Worm (Caenorhabditis elegans) whole organism, L1 larva: ENCODE measurements around the gene ZK1127.13.
A peak's percentile ranks its signal among the peaks of the same experiment; 100 is the strongest.

Experiments used
- C16A3.4 ChIP-seq: fragments of 150-350 bp; optimal IDR thresholded peaks from 2 replicates; lab custom pipeline; 2014; ENCODE audit warnings: missing biosample characterization, missing genetic modification characterization
- F16B12.6 ChIP-seq: fragments of 150-350 bp; optimal IDR thresholded peaks from 2 replicates; lab custom pipeline; 2014; ENCODE audit warnings: missing biosample characterization, missing genetic modification characterization
- aly-2 ChIP-seq: fragments of 150-350 bp; optimal IDR thresholded peaks from 2 replicates; lab custom pipeline; 2014; ENCODE audit warnings: missing biosample characterization, missing genetic modification characterization
- blmp-1 ChIP-seq: fragments of 150-350 bp; optimal IDR thresholded peaks from 2 replicates; lab custom pipeline; 2014; ENCODE audit warnings: missing biosample characterization, missing genetic modification characterization
- ceh-63 ChIP-seq: fragments of 200-800 bp; sonication (Bioruptor generic); optimal IDR thresholded peaks from 2 replicates; lab custom pipeline; 2018; ENCODE audit warnings: mild to moderate bottlenecking, missing genetic modification characterization, missing compliant biosample characterization
- ceh-8 ChIP-seq: fragments of 200-800 bp; sonication (Bioruptor generic); optimal IDR thresholded peaks from 2 replicates; lab custom pipeline; 2018; ENCODE audit warnings: mild to moderate bottlenecking, missing genetic modification characterization, moderate library complexity, missing compliant biosample characterization
- ceh-82 ChIP-seq, 3 experiments: fragments of 150-350 bp in 1 of 3; sonication (generic microtip) in 2 of 3; optimal IDR thresholded peaks; 2 replicates each; lab custom pipeline; 2014 to 2017; ENCODE audit warnings: missing biosample characterization in 3 of 3, missing genetic modification characterization in 3 of 3
- ceh-88 ChIP-seq: fragments of 200-800 bp; sonication (Bioruptor generic); IDR thresholded peaks from 2 replicates; pipeline ENCODE4 v1.3.6; 2022; ENCODE audit warnings: missing genetic modification characterization, missing compliant biosample characterization
- ces-1 ChIP-seq: fragments of 150-350 bp; optimal IDR thresholded peaks from 2 replicates; lab custom pipeline; 2014; ENCODE audit warnings: missing biosample characterization, missing genetic modification reagents, missing genetic modification characterization
- dpl-1 ChIP-seq, 3 experiments: fragments of 150-350 bp in 2 of 3; sonication (generic microtip) in 1 of 3; optimal IDR thresholded peaks; 2 replicates each; lab custom pipeline; 2014 to 2017; ENCODE audit warnings: missing biosample characterization in 3 of 3, missing genetic modification characterization in 3 of 3, missing genetic modification reagents in 3 of 3
- dsc-1 ChIP-seq: sonication (generic microtip); optimal IDR thresholded peaks from 2 replicates; lab custom pipeline; 2016; ENCODE audit warnings: mild to moderate bottlenecking, missing genetic modification characterization, missing compliant biosample characterization
- efl-1 ChIP-seq, 4 experiments: fragments of 150-350 bp; optimal IDR thresholded peaks in 3 of 4; peaks in 1 of 4; 1 replicate in 1 of 4; 2 replicates in 3 of 4; lab custom pipeline; 2014; ENCODE audit warnings: missing biosample characterization in 2 of 4, missing genetic modification characterization in 2 of 4, missing genetic modification reagents in 2 of 4
- efl-3 ChIP-seq: fragments of 200-800 bp; sonication (Bioruptor generic); optimal IDR thresholded peaks from 2 replicates; lab custom pipeline; 2018; ENCODE audit warnings: mild to moderate bottlenecking, missing genetic modification characterization, missing compliant biosample characterization
- elt-2 ChIP-seq: sonication (generic microtip); optimal IDR thresholded peaks from 2 replicates; lab custom pipeline; 2016; ENCODE audit warnings: missing genetic modification characterization, mild to moderate bottlenecking, inconsistent platforms, missing compliant biosample characterization, missing genetic modification reagents
- ets-5 ChIP-seq: fragments of 200-800 bp; sonication (Bioruptor generic); IDR thresholded peaks from 2 replicates; pipeline ENCODE4 v1.3.6; 2022; ENCODE audit warnings: missing genetic modification characterization, missing compliant biosample characterization
- fkh-10 ChIP-seq: sonication (generic microtip); optimal IDR thresholded peaks from 2 replicates; lab custom pipeline; 2017; ENCODE audit warnings: missing biosample characterization, missing genetic modification reagents, missing genetic modification characterization
- fos-1 ChIP-seq: fragments of 150-350 bp; optimal IDR thresholded peaks from 2 replicates; lab custom pipeline; 2014; ENCODE audit warnings: missing biosample characterization, missing genetic modification characterization
- irx-1 ChIP-seq: sonication (generic microtip); optimal IDR thresholded peaks from 2 replicates; lab custom pipeline; 2016; ENCODE audit warnings: missing genetic modification characterization, missing compliant biosample characterization
- isw-1 ChIP-seq: fragments of 200-800 bp; sonication (Bioruptor generic); IDR thresholded peaks from 2 replicates; pipeline ENCODE4 v1.3.6; 2022; ENCODE audit warnings: missing genetic modification characterization, missing compliant biosample characterization
- jun-1 ChIP-seq: fragments of 150-350 bp; optimal IDR thresholded peaks from 2 replicates; lab custom pipeline; 2014; ENCODE audit warnings: missing biosample characterization, missing genetic modification reagents, missing genetic modification characterization
- lin-13 ChIP-seq: fragments of 150-350 bp; optimal IDR thresholded peaks from 2 replicates; lab custom pipeline; 2014; ENCODE audit warnings: missing biosample characterization, missing genetic modification reagents, missing genetic modification characterization
- lin-15B ChIP-seq: fragments of 150-350 bp; sonication (generic microtip); optimal IDR thresholded peaks from 3 replicates; lab custom pipeline; 2014; ENCODE audit warnings: missing biosample characterization, missing genetic modification characterization
- lin-35 ChIP-seq, 2 experiments: fragments of 150-350 bp; optimal IDR thresholded peaks; 2 replicates each; lab custom pipeline; 2014; ENCODE audit warnings: missing biosample characterization in 2 of 2, missing genetic modification characterization in 2 of 2, missing genetic modification reagents in 2 of 2
- lsy-2 ChIP-seq, 2 experiments: fragments of 150-350 bp; optimal IDR thresholded peaks; 2 replicates each; lab custom pipeline; 2014; ENCODE audit warnings: missing biosample characterization in 2 of 2, missing genetic modification characterization in 2 of 2
- mef-2 ChIP-seq: fragments of 150-350 bp; optimal IDR thresholded peaks from 2 replicates; lab custom pipeline; 2014; ENCODE audit warnings: missing biosample characterization, missing genetic modification characterization
- mep-1 ChIP-seq: fragments of 150-350 bp; optimal IDR thresholded peaks from 2 replicates; lab custom pipeline; 2014; ENCODE audit warnings: missing biosample characterization, missing genetic modification characterization
- nhr-11 ChIP-seq: fragments of 150-350 bp; optimal IDR thresholded peaks from 2 replicates; lab custom pipeline; 2014; ENCODE audit warnings: missing biosample characterization, missing genetic modification characterization
- nhr-12 ChIP-seq: sonication (generic microtip); optimal IDR thresholded peaks from 2 replicates; lab custom pipeline; 2017; ENCODE audit warnings: missing biosample characterization, missing genetic modification characterization
- nhr-19 ChIP-seq: fragments of 200-800 bp; sonication (Bioruptor generic); conservative IDR thresholded peaks from 2 replicates; pipeline ENCODE4 v1.3.6; 2022; ENCODE audit warnings: missing genetic modification characterization, missing compliant biosample characterization
- nhr-20 ChIP-seq: sonication (generic microtip); optimal IDR thresholded peaks from 2 replicates; lab custom pipeline; 2016; ENCODE audit warnings: mild to moderate bottlenecking, missing genetic modification characterization, missing compliant biosample characterization
- nhr-237 ChIP-seq: fragments of 150-350 bp; optimal IDR thresholded peaks from 2 replicates; lab custom pipeline; 2014; ENCODE audit warnings: missing biosample characterization, missing genetic modification characterization
- nhr-28 ChIP-seq: fragments of 150-350 bp; optimal IDR thresholded peaks from 2 replicates; lab custom pipeline; 2014; ENCODE audit warnings: missing biosample characterization, missing genetic modification characterization
- nhr-47 ChIP-seq: sonication (generic microtip); optimal IDR thresholded peaks from 2 replicates; lab custom pipeline; 2016; ENCODE audit warnings: mild to moderate bottlenecking, missing genetic modification characterization, moderate library complexity, missing compliant biosample characterization
- nhr-71 ChIP-seq: sonication (generic microtip); optimal IDR thresholded peaks from 2 replicates; lab custom pipeline; 2016; ENCODE audit warnings: mild to moderate bottlenecking, missing genetic modification characterization, moderate library complexity, missing compliant biosample characterization
- nhr-76 ChIP-seq: sonication (generic microtip); optimal IDR thresholded peaks from 2 replicates; lab custom pipeline; 2017; ENCODE audit warnings: missing biosample characterization, missing genetic modification characterization
- nhr-85 ChIP-seq: sonication (generic microtip); peaks from one replicate; lab custom pipeline; 2016; ENCODE audit warnings: missing genetic modification characterization, inconsistent platforms, missing compliant biosample characterization
- nhr-90 ChIP-seq: sonication (generic microtip); optimal IDR thresholded peaks from 2 replicates; lab custom pipeline; 2016; ENCODE audit warnings: mild to moderate bottlenecking, missing genetic modification characterization, missing compliant biosample characterization; ENCODE audit not compliant: poor library complexity
- pag-3 ChIP-seq: sonication (generic microtip); optimal IDR thresholded peaks from 2 replicates; lab custom pipeline; 2017; ENCODE audit warnings: missing genetic modification characterization, mild to moderate bottlenecking, missing compliant biosample characterization, antibody characterized with exemption, borderline replicate concordance; ENCODE audit not compliant: insufficient read depth
- skn-1 ChIP-seq: fragments of 150-350 bp; optimal IDR thresholded peaks from 2 replicates; lab custom pipeline; 2014; ENCODE audit warnings: missing biosample characterization, missing genetic modification characterization
- snpc-4 ChIP-seq: fragments of 150-350 bp; optimal IDR thresholded peaks from 2 replicates; lab custom pipeline; 2014; ENCODE audit warnings: missing biosample characterization, missing genetic modification characterization
- snu-23 ChIP-seq: sonication (generic microtip); optimal IDR thresholded peaks from 2 replicates; lab custom pipeline; 2016; ENCODE audit warnings: missing genetic modification characterization, missing compliant biosample characterization
- sox-4 ChIP-seq: sonication (generic microtip); optimal IDR thresholded peaks from 2 replicates; lab custom pipeline; 2016; ENCODE audit warnings: missing genetic modification characterization, missing compliant biosample characterization
- sup-37 ChIP-seq: fragments of 200-800 bp; sonication (Bioruptor generic); optimal IDR thresholded peaks from 2 replicates; lab custom pipeline; 2018; ENCODE audit warnings: mild to moderate bottlenecking, missing genetic modification characterization, missing compliant biosample characterization
- swsn-7 ChIP-seq: sonication (generic microtip); optimal IDR thresholded peaks from 2 replicates; lab custom pipeline; 2016; ENCODE audit warnings: missing genetic modification characterization, missing compliant biosample characterization
- tlp-1 ChIP-seq: fragments of 150-350 bp; optimal IDR thresholded peaks from 2 replicates; lab custom pipeline; 2014; ENCODE audit warnings: missing biosample characterization, missing genetic modification characterization
- unc-130 ChIP-seq: fragments of 150-350 bp; optimal IDR thresholded peaks from 2 replicates; lab custom pipeline; 2017; ENCODE audit warnings: missing biosample characterization, missing genetic modification characterization, inconsistent platforms
- unc-30 ChIP-seq: sonication (generic microtip); optimal IDR thresholded peaks from 2 replicates; lab custom pipeline; 2017; ENCODE audit warnings: missing biosample characterization, missing genetic modification characterization
- unc-62 ChIP-seq: fragments of 150-350 bp; optimal IDR thresholded peaks from 2 replicates; lab custom pipeline; 2014; ENCODE audit warnings: missing biosample characterization, missing genetic modification reagents, missing genetic modification characterization
- vab-15 ChIP-seq: sonication (generic microtip); optimal IDR thresholded peaks from 2 replicates; lab custom pipeline; 2017; ENCODE audit warnings: missing genotype, mild to moderate bottlenecking, missing genetic modification characterization, missing compliant biosample characterization
- xbp-1 ChIP-seq: sonication (generic microtip); optimal IDR thresholded peaks from 2 replicates; lab custom pipeline; 2016; ENCODE audit warnings: missing genetic modification characterization, missing compliant biosample characterization
- ztf-4 ChIP-seq: fragments of 150-350 bp; optimal IDR thresholded peaks from 2 replicates; lab custom pipeline; 2014; ENCODE audit warnings: missing biosample characterization, missing genetic modification characterization

ZK1127.13 gene

ce11 chrII:7024897-7025852 lies 27.9 kb upstream of the ZK1127.13 start, which contains the start of gene znf-598:
TSS of gene znf-598 (plus strand) at chrII:7025802.
- no peak for TF ChIP-seq jun-1 (tag; lab: Kevin White, UChicago)
- TF ChIP-seq lsy-2 (tag; optimal IDR thresholded peaks at IDR 0.05; lab: Kevin White, UChicago): peak; percentile 25 to 80
- peak; percentile 70 for TF ChIP-seq nhr-85 (tag; lab: Kevin White, UChicago)
- TF ChIP-seq ets-5 (GFP tag; lab: Robert Waterston, UW): no peak
- no peak for TF ChIP-seq fos-1 (tag; lab: Kevin White, UChicago)
- TF ChIP-seq isw-1: peak; percentile 2; the same call in 1 of the 2 replicates
- TF ChIP-seq ceh-8 (GFP tag; lab: Kevin White, UChicago): no peak
- TF ChIP-seq unc-130 (tag; lab: Kevin White, UChicago): no peak
- TF ChIP-seq unc-62 (GFP tag; lab: Kevin White, UChicago): no peak
- TF ChIP-seq efl-3 (GFP tag; lab: Kevin White, UChicago): no peak
- TF ChIP-seq nhr-19 (GFP tag; lab: Robert Waterston, UW): no peak
- TF ChIP-seq dpl-1 (GFP tag; optimal IDR thresholded peaks at IDR 0.05; lab: Kevin White, UChicago): peak; percentile 6 to 48 (median 12)
- TF ChIP-seq ztf-4: no peak
- TF ChIP-seq F16B12.6 (tag; lab: Kevin White, UChicago): peak; percentile 17
- no peak for TF ChIP-seq sup-37 (GFP tag; lab: Kevin White, UChicago)
- TF ChIP-seq xbp-1 (tag; lab: Kevin White, UChicago): peak; percentile 17
- TF ChIP-seq ceh-88 (GFP tag; lab: Robert Waterston, UW): no peak
- no peak for TF ChIP-seq unc-30
- TF ChIP-seq nhr-28 (tag; lab: Kevin White, UChicago): no peak
- no peak for TF ChIP-seq swsn-7 (tag; lab: Kevin White, UChicago)
- peak; percentile 10 for TF ChIP-seq elt-2 (tag; lab: Kevin White, UChicago)
- peak; percentile 43 for TF ChIP-seq nhr-20 (tag; lab: Kevin White, UChicago)
- no peak for TF ChIP-seq aly-2 (tag; lab: Kevin White, UChicago)
- peak; percentile 34 for TF ChIP-seq nhr-71 (tag; lab: Kevin White, UChicago)
- no peak for TF ChIP-seq nhr-11
- TF ChIP-seq efl-1 (optimal IDR thresholded peaks at IDR 0.05; lab: Kevin White, UChicago): peak; percentile 37 to 43
- peak; percentile 28 to 78 for TF ChIP-seq efl-1 (GFP tag; optimal IDR thresholded peaks at IDR 0.05 in 1 of 2; lab: Kevin White, UChicago)
- no peak for TF ChIP-seq dsc-1 (tag; lab: Kevin White, UChicago)
- TF ChIP-seq nhr-47 (tag; lab: Kevin White, UChicago): peak; percentile 10
- TF ChIP-seq nhr-90 (tag; lab: Kevin White, UChicago): no peak
- TF ChIP-seq fkh-10 (GFP tag; lab: Kevin White, UChicago): no peak
- peak; percentile 30 to 64 for TF ChIP-seq lin-35 (GFP tag; optimal IDR thresholded peaks at IDR 0.05; lab: Kevin White, UChicago)
- no peak for TF ChIP-seq ces-1 (GFP tag; lab: Kevin White, UChicago)
- TF ChIP-seq snu-23 (GFP tag; lab: Kevin White, UChicago): peak; percentile 38
- peak; percentile 21 for TF ChIP-seq C16A3.4 (tag; lab: Kevin White, UChicago)
- TF ChIP-seq snpc-4: no peak
- TF ChIP-seq blmp-1: peak; percentile 52
- peak; percentile 60 for TF ChIP-seq lin-15B (tag; lab: Kevin White, UChicago)
- TF ChIP-seq lin-13 (GFP tag; lab: Kevin White, UChicago): no peak
- TF ChIP-seq pag-3 (tag; lab: Kevin White, UChicago): no peak
- TF ChIP-seq irx-1 (tag; lab: Kevin White, UChicago): no peak
- TF ChIP-seq ceh-63 (GFP tag; lab: Kevin White, UChicago): no peak
- no peak for TF ChIP-seq tlp-1
- no peak for TF ChIP-seq mef-2 (tag; lab: Kevin White, UChicago)
- peak; percentile 15 for TF ChIP-seq skn-1 (tag; lab: Kevin White, UChicago)
- no peak for TF ChIP-seq vab-15
- TF ChIP-seq nhr-76 (tag; lab: Kevin White, UChicago): no peak
- TF ChIP-seq nhr-237 (tag; lab: Kevin White, UChicago): no peak
- no peak for TF ChIP-seq nhr-12 (tag; lab: Kevin White, UChicago)
- TF ChIP-seq ceh-82 (tag; optimal IDR thresholded peaks at IDR 0.05; lab: Kevin White, UChicago): peak in 1 of 3 experiments; percentile 13
- TF ChIP-seq sox-4 (tag; lab: Kevin White, UChicago): no peak
- TF ChIP-seq mep-1: peak; percentile 44
